Fruit fly (Drosophila melanogaster): Measurements from ENCODE around the gene Rsod.

DNA sequence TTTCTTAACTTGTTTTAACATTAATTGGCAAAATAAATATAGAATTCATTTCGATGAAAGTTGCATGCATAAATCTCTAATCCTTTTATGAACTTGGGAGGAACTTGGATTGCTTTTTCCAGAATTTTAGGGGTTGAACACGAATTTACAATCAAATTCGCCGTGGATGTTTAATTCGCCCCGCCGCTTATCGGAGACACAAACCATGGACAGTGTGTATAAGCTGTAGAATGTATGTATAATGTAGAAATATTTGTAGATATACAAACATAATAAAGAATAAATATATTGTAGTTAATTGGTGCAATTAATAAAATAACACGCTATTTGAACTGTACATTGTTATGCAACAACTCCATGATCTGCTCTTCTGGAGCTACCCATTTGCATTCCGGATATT lies 49.3 kb downstream of the Rsod start:
- TF ChIP-seq pan (optimal IDR thresholded peaks at IDR 0.05) (no peak), EcR (GFP tag; optimal IDR thresholded peaks at IDR 0.05) (no peak), CG8478 (optimal IDR thresholded peaks at IDR 0.05) (no peak)
